Worm (Caenorhabditis elegans) whole organism, L4 larva: ENCODE measurements around the gene nhr-233.

Source experiments
- T26A8.4 ChIP-seq: fragments of 200-800 bp; sonication (Bioruptor generic); IDR thresholded peaks from 2 replicates; pipeline ENCODE4 v1.3.6; 2022; ENCODE audit warnings: missing genetic modification characterization, missing compliant biosample characterization
- ama-1 ChIP-seq: fragments of 150-350 bp; optimal IDR thresholded peaks from 2 replicates; lab custom pipeline; 2014; ENCODE audit warnings: inconsistent platforms, mixed read lengths
- ceh-82 ChIP-seq: sonication (generic microtip); optimal IDR thresholded peaks from 2 replicates; lab custom pipeline; 2017; ENCODE audit warnings: missing biosample characterization, missing genetic modification characterization
- duxl-1 ChIP-seq: sonication (generic microtip); optimal IDR thresholded peaks from 2 replicates; lab custom pipeline; 2016; ENCODE audit warnings: mild to moderate bottlenecking, missing genetic modification characterization, moderate library complexity, missing compliant biosample characterization; ENCODE audit not compliant: poor library complexity
- hif-1 ChIP-seq, 2 experiments: sonication (generic microtip); optimal IDR thresholded peaks; 2 replicates each; lab custom pipeline; 2016 to 2017; ENCODE audit warnings: missing compliant biosample characterization in 2 of 2, missing genetic modification characterization in 2 of 2, missing genetic modification reagents in 2 of 2, missing genotype in 2 of 2, mild to moderate bottlenecking in 1 of 2
- hlh-11 ChIP-seq: fragments of 200-800 bp; sonication (Bioruptor generic); optimal IDR thresholded peaks from 2 replicates; lab custom pipeline; 2018; ENCODE audit warnings: mild to moderate bottlenecking, missing genetic modification characterization, missing compliant biosample characterization
- hlh-30 ChIP-seq: sonication (generic microtip); optimal IDR thresholded peaks from 2 replicates; lab custom pipeline; 2017; ENCODE audit warnings: antibody characterized with exemption, mild to moderate bottlenecking, missing genetic modification characterization, missing compliant biosample characterization; ENCODE audit not compliant: insufficient read depth
- lin-39 ChIP-seq: fragments of 150-350 bp; optimal IDR thresholded peaks from 2 replicates; lab custom pipeline; 2014; ENCODE audit warnings: missing biosample characterization, missing genetic modification reagents, missing genetic modification characterization
- lir-3 ChIP-seq: sonication (generic microtip); optimal IDR thresholded peaks from 2 replicates; lab custom pipeline; 2016; ENCODE audit warnings: mild to moderate bottlenecking, missing genetic modification characterization, missing compliant biosample characterization
- mep-1 ChIP-seq: fragments of 150-350 bp; sonication (generic microtip); optimal IDR thresholded peaks from 3 replicates; lab custom pipeline; 2014; ENCODE audit warnings: missing biosample characterization, missing genetic modification characterization
- nhr-77 ChIP-seq: fragments of 150-350 bp; optimal IDR thresholded peaks from 2 replicates; lab custom pipeline; 2014; ENCODE audit warnings: missing biosample characterization, missing genetic modification characterization
- unc-39 ChIP-seq: sonication (generic microtip); optimal IDR thresholded peaks from 2 replicates; lab custom pipeline; 2017; ENCODE audit warnings: missing biosample characterization, missing genetic modification characterization
- unc-62 ChIP-seq, 3 experiments: fragments of 150-350 bp in 1 of 3; sonication (generic microtip); optimal IDR thresholded peaks in 2 of 3; peaks in 1 of 3; 1 replicate in 1 of 3; 2 replicates in 2 of 3; lab custom pipeline; 2014 to 2017; ENCODE audit warnings: missing biosample characterization in 3 of 3, missing genetic modification characterization in 3 of 3, missing genetic modification reagents in 3 of 3, missing genotype in 1 of 3
- zfp-2 ChIP-seq: sonication (generic microtip); optimal IDR thresholded peaks from 2 replicates; lab custom pipeline; 2016; ENCODE audit warnings: mild to moderate bottlenecking, missing genetic modification characterization, missing compliant biosample characterization

ce11 chrV:16540657-16541056 lies 29.9 kb downstream of the nhr-233 start:
- TF ChIP-seq nhr-77 (tag; lab: Kevin White, UChicago) (no peak), T26A8.4 (no peak), hlh-30 (tag; lab: Kevin White, UChicago) (no peak), unc-62 (GFP tag; optimal IDR thresholded peaks at IDR 0.05 in 1 of 2; lab: Kevin White, UChicago) (no peak), unc-62 (tag; optimal IDR thresholded peaks at IDR 0.05; lab: Kevin White, UChicago) (no peak), hif-1 (tag; optimal IDR thresholded peaks at IDR 0.05; lab: Kevin White, UChicago) (no peak), ama-1 (no peak), ceh-82 (tag; lab: Kevin White, UChicago) (no peak), hlh-11 (no peak), zfp-2 (tag; lab: Kevin White, UChicago) (no peak), unc-39 (no peak), lir-3 (tag; lab: Kevin White, UChicago) (no peak), mep-1 (no peak), lin-39 (no peak), duxl-1 (no peak)
